Fruit fly (Drosophila melanogaster) Kc167 (cell line): Measurements from ENCODE around the gene Cyfip.

Experiments
- Myc ChIP-seq: fragments of >200 bp; optimal IDR thresholded peaks from 2 replicates; lab custom pipeline; 2017; ENCODE audit warnings: missing external identifiers
- Sin3A ChIP-seq: fragments of >200 bp; optimal IDR thresholded peaks from 2 replicates; lab custom pipeline; 2018; ENCODE audit warnings: missing external identifiers
- h ChIP-seq: fragments of >200 bp; optimal IDR thresholded peaks from 3 replicates; lab custom pipeline; 2018; ENCODE audit warnings: missing external identifiers
- psq ChIP-seq: fragments of >200 bp; optimal IDR thresholded peaks from 2 replicates; lab custom pipeline; 2017; ENCODE audit warnings: missing external identifiers

- no peak for TF ChIP-seq Myc (lab: Kevin White, UChicago)
- TF ChIP-seq h (lab: Kevin White, UChicago) = no peak
- no peak for TF ChIP-seq psq (lab: Kevin White, UChicago)
- no peak for TF ChIP-seq Sin3A
Observed at dm6 chr3R:15286024-15286692, 46.9 kb upstream of the Cyfip start.
